Worm (Caenorhabditis elegans) whole organism, L4 larva: ENCODE measurements around the gene Y7A5A.3.
A peak's percentile ranks its signal among the peaks of the same experiment; 100 is the strongest.

Source experiments
- F10B5.3 ChIP-seq: sonication (generic microtip); optimal IDR thresholded peaks from 2 replicates; lab custom pipeline; 2016; ENCODE audit warnings: mild to moderate bottlenecking, missing genetic modification characterization, missing compliant biosample characterization
- F37D6.2 ChIP-seq: sonication (generic microtip); optimal IDR thresholded peaks from 2 replicates; lab custom pipeline; 2016; ENCODE audit warnings: mild to moderate bottlenecking, missing genetic modification characterization, missing compliant biosample characterization
- R02D3.7 ChIP-seq: fragments of 150-350 bp; sonication (generic microtip); optimal IDR thresholded peaks from 3 replicates; lab custom pipeline; 2014; ENCODE audit warnings: missing biosample characterization, missing genetic modification characterization
- T26A8.4 ChIP-seq: fragments of 200-800 bp; sonication (Bioruptor generic); IDR thresholded peaks from 2 replicates; pipeline ENCODE4 v1.3.6; 2022; ENCODE audit warnings: missing genetic modification characterization, missing compliant biosample characterization
- Y48G9A.11 ChIP-seq: fragments of 200-800 bp; sonication (Bioruptor generic); IDR thresholded peaks from 2 replicates; pipeline ENCODE4 v1.3.6; 2022; ENCODE audit warnings: missing genetic modification reagents, missing genetic modification characterization, missing compliant biosample characterization
- Y5F2A.4 ChIP-seq: fragments of 200-800 bp; sonication (Bioruptor generic); optimal IDR thresholded peaks from 2 replicates; lab custom pipeline; 2018; ENCODE audit warnings: mild to moderate bottlenecking, missing genetic modification characterization, missing compliant biosample characterization
- ZK546.5 ChIP-seq, 2 experiments: sonication (generic microtip); optimal IDR thresholded peaks; 2 replicates each; lab custom pipeline; 2017; ENCODE audit warnings: missing biosample characterization in 2 of 2, missing genetic modification characterization in 2 of 2
- ama-1 ChIP-seq: fragments of 150-350 bp; optimal IDR thresholded peaks from 2 replicates; lab custom pipeline; 2014; ENCODE audit warnings: inconsistent platforms, mixed read lengths
- arid-1 ChIP-seq: fragments of 200-800 bp; sonication (Bioruptor generic); conservative IDR thresholded peaks from 2 replicates; pipeline ENCODE4 v1.3.6; 2022; ENCODE audit warnings: missing genetic modification reagents, missing genetic modification characterization, missing compliant biosample characterization
- ceh-20 ChIP-seq: fragments of 200-800 bp; sonication (Bioruptor generic); IDR thresholded peaks from 2 replicates; pipeline ENCODE4 v1.3.6; 2022; ENCODE audit warnings: missing genetic modification reagents, missing genetic modification characterization, missing compliant biosample characterization
- ceh-28 ChIP-seq: fragments of 150-350 bp; optimal IDR thresholded peaks from 2 replicates; lab custom pipeline; 2014; ENCODE audit warnings: missing biosample characterization, missing genetic modification reagents, missing genetic modification characterization
- ceh-32 ChIP-seq: sonication (generic microtip); optimal IDR thresholded peaks from 2 replicates; lab custom pipeline; 2016; ENCODE audit warnings: mild to moderate bottlenecking, missing genetic modification characterization, missing compliant biosample characterization; ENCODE audit not compliant: poor library complexity
- ceh-44 ChIP-seq: fragments of 200-800 bp; sonication (Bioruptor generic); IDR thresholded peaks from 2 replicates; pipeline ENCODE4 v1.3.6; 2022; ENCODE audit warnings: missing genetic modification reagents, missing genetic modification characterization, missing compliant biosample characterization
- ceh-62 ChIP-seq: sonication (generic microtip); optimal IDR thresholded peaks from 2 replicates; lab custom pipeline; 2017; ENCODE audit warnings: missing biosample characterization, missing genetic modification characterization
- ceh-82 ChIP-seq: sonication (generic microtip); optimal IDR thresholded peaks from 2 replicates; lab custom pipeline; 2017; ENCODE audit warnings: missing biosample characterization, missing genetic modification characterization
- ces-1 ChIP-seq: fragments of 150-350 bp; sonication (generic microtip); optimal IDR thresholded peaks from 4 replicates; lab custom pipeline; 2014; ENCODE audit warnings: missing biosample characterization, missing genetic modification reagents, missing genetic modification characterization
- cey-2 ChIP-seq: sonication (generic microtip); optimal IDR thresholded peaks from 3 replicates; lab custom pipeline; 2017; ENCODE audit warnings: missing genetic modification characterization, mild to moderate bottlenecking, missing compliant biosample characterization, antibody characterized with exemption, borderline replicate concordance; ENCODE audit not compliant: insufficient read depth
- ctbp-1 ChIP-seq: fragments of 200-800 bp; sonication (Bioruptor generic); IDR thresholded peaks from 2 replicates; pipeline ENCODE4 v1.3.6; 2022; ENCODE audit warnings: missing genetic modification reagents, missing genetic modification characterization, missing compliant biosample characterization
- daf-12 ChIP-seq: fragments of 150-350 bp; optimal IDR thresholded peaks from 2 replicates; lab custom pipeline; 2014; ENCODE audit warnings: missing biosample characterization, missing genetic modification reagents, missing genetic modification characterization
- daf-16 ChIP-seq, 3 experiments: sonication (generic microtip); optimal IDR thresholded peaks; 2 replicates each; lab custom pipeline; 2016 to 2017; ENCODE audit warnings: missing genetic modification characterization in 3 of 3, missing genetic modification reagents in 3 of 3, mild to moderate bottlenecking in 2 of 3, missing compliant biosample characterization in 2 of 3, missing biosample characterization in 1 of 3, moderate library complexity in 1 of 3
- dmd-8 ChIP-seq: fragments of 200-800 bp; sonication (Bioruptor generic); IDR thresholded peaks from 2 replicates; pipeline ENCODE4 v1.3.6; 2022; ENCODE audit warnings: missing genetic modification characterization, missing compliant biosample characterization
- dpl-1 ChIP-seq: fragments of 150-350 bp; optimal IDR thresholded peaks from 2 replicates; lab custom pipeline; 2014; ENCODE audit warnings: missing biosample characterization, missing genetic modification reagents, missing genetic modification characterization
- dve-1 ChIP-seq: sonication (generic microtip); optimal IDR thresholded peaks from 2 replicates; lab custom pipeline; 2017; ENCODE audit warnings: antibody characterized with exemption, mild to moderate bottlenecking, missing genetic modification characterization, missing compliant biosample characterization; ENCODE audit not compliant: insufficient read depth
- egl-43 ChIP-seq: fragments of 200-800 bp; sonication (Bioruptor generic); IDR thresholded peaks from 2 replicates; pipeline ENCODE4 v1.3.6; 2022; ENCODE audit warnings: missing genetic modification reagents, missing genetic modification characterization, missing compliant biosample characterization
- hlh-11 ChIP-seq: fragments of 200-800 bp; sonication (Bioruptor generic); optimal IDR thresholded peaks from 2 replicates; lab custom pipeline; 2018; ENCODE audit warnings: mild to moderate bottlenecking, missing genetic modification characterization, missing compliant biosample characterization
- hmg-1.1 ChIP-seq: fragments of 200-800 bp; sonication (Bioruptor generic); IDR thresholded peaks from 2 replicates; pipeline ENCODE4 v1.3.6; 2022; ENCODE audit warnings: missing genetic modification reagents, missing genetic modification characterization, missing compliant biosample characterization
- lin-1 ChIP-seq: fragments of 200-800 bp; sonication (Bioruptor generic); IDR thresholded peaks from 2 replicates; pipeline ENCODE4 v1.3.6; 2022; ENCODE audit warnings: missing genetic modification reagents, missing genetic modification characterization, missing compliant biosample characterization
- lin-15B ChIP-seq: fragments of 150-350 bp; sonication (generic microtip); optimal IDR thresholded peaks from 3 replicates; lab custom pipeline; 2014; ENCODE audit warnings: missing biosample characterization, missing genetic modification characterization
- lin-29 ChIP-seq: fragments of 200-800 bp; sonication (Bioruptor generic); IDR thresholded peaks from 2 replicates; pipeline ENCODE4 v1.3.6; 2022; ENCODE audit warnings: missing genetic modification reagents, missing genetic modification characterization, missing compliant biosample characterization
- lin-38 ChIP-seq: fragments of 200-800 bp; sonication (Bioruptor generic); IDR thresholded peaks from 2 replicates; pipeline ENCODE4 v1.3.6; 2022; ENCODE audit warnings: missing genetic modification reagents, missing genetic modification characterization, missing compliant biosample characterization
- madf-9 ChIP-seq: fragments of 200-800 bp; sonication (Bioruptor generic); conservative IDR thresholded peaks from 2 replicates; pipeline ENCODE4 v1.3.6; 2022; ENCODE audit warnings: missing genetic modification reagents, missing genetic modification characterization, missing compliant biosample characterization
- mdl-1 ChIP-seq, 2 experiments: fragments of 150-350 bp in 1 of 2; sonication (generic microtip) in 1 of 2; optimal IDR thresholded peaks; 2 replicates each; lab custom pipeline; 2014 to 2017; ENCODE audit warnings: missing biosample characterization in 2 of 2, missing genetic modification characterization in 2 of 2
- mdt-29 ChIP-seq: fragments of 200-800 bp; sonication (Bioruptor generic); IDR thresholded peaks from 2 replicates; pipeline ENCODE4 v1.3.6; 2022; ENCODE audit warnings: missing genetic modification reagents, missing genetic modification characterization, missing compliant biosample characterization
- mxl-2 ChIP-seq: fragments of 200-800 bp; sonication (Bioruptor generic); conservative IDR thresholded peaks from 2 replicates; pipeline ENCODE4 v1.3.6; 2022; ENCODE audit warnings: missing genetic modification reagents, missing genetic modification characterization, missing compliant biosample characterization
- nhr-11 ChIP-seq: fragments of 150-350 bp; optimal IDR thresholded peaks from 2 replicates; lab custom pipeline; 2014; ENCODE audit warnings: missing biosample characterization, missing genetic modification characterization
- nhr-28 ChIP-seq: fragments of 150-350 bp; optimal IDR thresholded peaks from 2 replicates; lab custom pipeline; 2014; ENCODE audit warnings: missing biosample characterization, missing genetic modification characterization
- nhr-41 ChIP-seq: fragments of 200-800 bp; sonication (Bioruptor generic); IDR thresholded peaks from 2 replicates; pipeline ENCODE4 v1.3.6; 2022; ENCODE audit warnings: missing genetic modification reagents, missing genetic modification characterization, missing compliant biosample characterization
- nhr-48 ChIP-seq: sonication (generic microtip); optimal IDR thresholded peaks from 2 replicates; lab custom pipeline; 2016; ENCODE audit warnings: mild to moderate bottlenecking, missing genetic modification characterization, missing compliant biosample characterization
- nhr-76 ChIP-seq: fragments of 150-350 bp; optimal IDR thresholded peaks from 2 replicates; lab custom pipeline; 2014; ENCODE audit warnings: missing biosample characterization, missing genetic modification characterization
- nhr-77 ChIP-seq: fragments of 150-350 bp; optimal IDR thresholded peaks from 2 replicates; lab custom pipeline; 2014; ENCODE audit warnings: missing biosample characterization, missing genetic modification characterization
- pqm-1 ChIP-seq: sonication (generic microtip); optimal IDR thresholded peaks from 2 replicates; lab custom pipeline; 2017; ENCODE audit warnings: missing biosample characterization, missing genetic modification characterization
- sdz-12 ChIP-seq: fragments of 200-800 bp; sonication (Bioruptor generic); optimal IDR thresholded peaks from 2 replicates; lab custom pipeline; 2018; ENCODE audit warnings: mild to moderate bottlenecking, missing genetic modification characterization, missing compliant biosample characterization
- skn-1 ChIP-seq: fragments of 150-350 bp; optimal IDR thresholded peaks from 2 replicates; lab custom pipeline; 2014; ENCODE audit warnings: missing biosample characterization, missing genetic modification characterization
- spr-1 ChIP-seq: sonication (generic microtip); optimal IDR thresholded peaks from 2 replicates; lab custom pipeline; 2016; ENCODE audit warnings: mild to moderate bottlenecking, missing genetic modification characterization, missing compliant biosample characterization
- tag-97 ChIP-seq: fragments of 200-800 bp; sonication (Bioruptor generic); IDR thresholded peaks from 2 replicates; pipeline ENCODE4 v1.3.6; 2022; ENCODE audit warnings: missing genetic modification characterization, missing compliant biosample characterization
- tra-1 ChIP-seq: fragments of 200-800 bp; sonication (Bioruptor generic); IDR thresholded peaks from 2 replicates; pipeline ENCODE4 v1.3.6; 2022; ENCODE audit warnings: missing genetic modification reagents, missing genetic modification characterization, missing compliant biosample characterization
- unc-130 ChIP-seq: sonication (generic microtip); optimal IDR thresholded peaks from 2 replicates; lab custom pipeline; 2016; ENCODE audit warnings: missing genetic modification reagents, missing genetic modification characterization, missing compliant biosample characterization
- zag-1 ChIP-seq: fragments of 150-350 bp; optimal IDR thresholded peaks from 2 replicates; lab custom pipeline; 2014; ENCODE audit warnings: missing biosample characterization, missing genetic modification characterization
- zfp-2 ChIP-seq: sonication (generic microtip); optimal IDR thresholded peaks from 2 replicates; lab custom pipeline; 2016; ENCODE audit warnings: mild to moderate bottlenecking, missing genetic modification characterization, missing compliant biosample characterization
- zfp-3 ChIP-seq: fragments of 200-800 bp; sonication (Bioruptor generic); conservative IDR thresholded peaks from 2 replicates; pipeline ENCODE4 v1.3.6; 2022; ENCODE audit warnings: missing genetic modification reagents, missing genetic modification characterization, missing compliant biosample characterization
- zip-11 ChIP-seq: fragments of 200-800 bp; sonication (Bioruptor generic); IDR thresholded peaks from 2 replicates; pipeline ENCODE4 v1.3.6; 2022; ENCODE audit warnings: missing genetic modification characterization, missing compliant biosample characterization
- zip-2 ChIP-seq: fragments of 150-350 bp; optimal IDR thresholded peaks from 2 replicates; lab custom pipeline; 2014; ENCODE audit warnings: missing biosample characterization, missing genetic modification characterization

The Y7A5A.3 gene

DNA sequence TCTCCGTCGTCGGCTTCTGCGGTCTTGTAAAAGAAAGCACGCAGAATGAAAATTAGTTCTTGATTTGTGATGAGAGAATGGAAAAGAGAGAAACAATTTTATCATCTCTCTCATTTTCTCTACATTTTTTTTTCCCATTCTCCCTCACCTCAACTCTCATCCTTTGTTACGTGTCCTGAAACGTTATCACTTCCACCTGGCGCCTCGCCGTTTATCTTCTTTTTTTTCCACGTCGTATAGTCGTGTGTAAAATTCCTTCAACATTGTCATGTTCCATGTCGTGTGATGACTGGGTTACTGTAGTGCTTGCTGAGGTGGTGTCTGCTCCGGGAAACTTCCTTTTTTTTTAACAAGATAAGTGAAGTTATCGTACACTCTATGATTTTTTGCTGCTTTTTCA is 5.0 kb downstream of the Y7A5A.3 start:
- TF ChIP-seq hlh-11 (tag; lab: Kevin White, UChicago) (peak; percentile 94), nhr-28 (tag; lab: Kevin White, UChicago) (peak; percentile 94), zag-1 (tag; lab: Kevin White, UChicago) (no peak), lin-15B (no peak), lin-1 (GFP tag; lab: Robert Waterston, UW) (peak; percentile 90), skn-1 (tag; lab: Kevin White, UChicago) (no peak), nhr-48 (peak; percentile 70), ZK546.5 (tag; optimal IDR thresholded peaks at IDR 0.05; lab: Kevin White, UChicago) (no peak), dmd-8 (no peak), ceh-28 (tag; lab: Kevin White, UChicago) (no peak), ces-1 (no peak), mdl-1 (tag; optimal IDR thresholded peaks at IDR 0.05; lab: Kevin White, UChicago) (peak in 1 of 2 experiments; percentile 61), tag-97 (GFP tag; lab: Robert Waterston, UW) (no peak), nhr-11 (tag; lab: Kevin White, UChicago) (peak; percentile 34), lin-29 (GFP tag; lab: Robert Waterston, UW) (no peak), ceh-44 (GFP tag; lab: Robert Waterston, UW) (no peak), dpl-1 (no peak), madf-9 (GFP tag; lab: Robert Waterston, UW) (no peak), mxl-2 (GFP tag; lab: Robert Waterston, UW) (no peak), daf-16 (GFP tag; optimal IDR thresholded peaks at IDR 0.05; lab: Kevin White, UChicago) (peak in 1 of 2 experiments; percentile 29), daf-16 (tag; optimal IDR thresholded peaks at IDR 0.05; lab: Kevin White, UChicago) (peak; percentile 78), ctbp-1 (GFP tag; lab: Robert Waterston, UW) (0 out of 2 replicates have a peak, but pooled peaks have one; percentile 11), ama-1 (lab: Kevin White, UChicago) (no peak), zip-11 (GFP tag; lab: Robert Waterston, UW) (no peak), R02D3.7 (tag; lab: Kevin White, UChicago) (no peak), daf-12 (no peak), unc-130 (no peak), spr-1 (tag; lab: Kevin White, UChicago) (no peak), tra-1 (GFP tag; lab: Robert Waterston, UW) (peak; percentile 65), zip-2 (tag; lab: Kevin White, UChicago) (no peak), lin-38 (GFP tag; lab: Robert Waterston, UW) (peak; percentile 42), mdt-29 (GFP tag; lab: Robert Waterston, UW) (peak; percentile 34; the same call in 1 of the 2 replicates), F37D6.2 (tag; lab: Kevin White, UChicago) (no peak), nhr-76 (tag; lab: Kevin White, UChicago) (no peak), ceh-82 (no peak), dve-1 (tag; lab: Kevin White, UChicago) (peak; percentile 94), ceh-62 (tag; lab: Kevin White, UChicago) (no peak), zfp-3 (GFP tag; lab: Robert Waterston, UW) (no peak), ceh-20 (GFP tag; lab: Robert Waterston, UW) (no peak), nhr-77 (tag; lab: Kevin White, UChicago) (peak; percentile 69), T26A8.4 (GFP tag; lab: Robert Waterston, UW) (peak; percentile 43), pqm-1 (tag; lab: Kevin White, UChicago) (peak; percentile 98), F10B5.3 (tag; lab: Kevin White, UChicago) (no peak), egl-43 (GFP tag; lab: Robert Waterston, UW) (no peak), nhr-41 (no peak), zfp-2 (tag; lab: Kevin White, UChicago) (no peak), arid-1 (no peak), hmg-1.1 (0 out of 2 replicates have a peak, but pooled peaks have one; percentile 31), cey-2 (tag; lab: Kevin White, UChicago) (no peak), ceh-32 (tag; lab: Kevin White, UChicago) (no peak), Y48G9A.11 (no peak), sdz-12 (no peak), Y5F2A.4 (GFP tag; lab: Kevin White, UChicago) (no peak)
